Worm (Caenorhabditis elegans) whole organism, late embryonic: ENCODE measurements around the gene cpd-2.
A peak's percentile ranks its signal among the peaks of the same experiment; 100 is the strongest.

Source experiments
- C08G9.2 ChIP-seq: sonication (generic microtip); optimal IDR thresholded peaks from 2 replicates; lab custom pipeline; 2016; ENCODE audit warnings: mild to moderate bottlenecking, missing genetic modification characterization, moderate library complexity, missing compliant biosample characterization
- K02D7.2 ChIP-seq: sonication (generic microtip); optimal IDR thresholded peaks from 2 replicates; lab custom pipeline; 2017; ENCODE audit warnings: mild to moderate bottlenecking, missing genetic modification characterization, missing compliant biosample characterization
- K09A11.1 ChIP-seq: sonication (generic microtip); optimal IDR thresholded peaks from 2 replicates; lab custom pipeline; 2017; ENCODE audit warnings: antibody characterized with exemption, mild to moderate bottlenecking, missing genetic modification characterization, missing compliant biosample characterization; ENCODE audit not compliant: insufficient read depth
- T23F11.4 ChIP-seq: fragments of 200-800 bp; sonication (Bioruptor generic); optimal IDR thresholded peaks from 2 replicates; lab custom pipeline; 2018; ENCODE audit warnings: mild to moderate bottlenecking, missing genetic modification characterization, missing compliant biosample characterization
- Y22D7AL.16 ChIP-seq: sonication (generic microtip); optimal IDR thresholded peaks from 2 replicates; lab custom pipeline; 2016; ENCODE audit warnings: missing genetic modification characterization, missing compliant biosample characterization
- ahr-1 ChIP-seq: sonication (generic microtip); optimal IDR thresholded peaks from 2 replicates; lab custom pipeline; 2016; ENCODE audit warnings: missing genetic modification characterization, missing compliant biosample characterization
- ceh-19 ChIP-seq: fragments of 200-800 bp; sonication (Bioruptor generic); optimal IDR thresholded peaks from 2 replicates; lab custom pipeline; 2018; ENCODE audit warnings: mild to moderate bottlenecking, missing genetic modification characterization, missing compliant biosample characterization
- ceh-2 ChIP-seq: sonication (generic microtip); optimal IDR thresholded peaks from 2 replicates; lab custom pipeline; 2016; ENCODE audit warnings: missing genotype, missing genetic modification characterization, missing compliant biosample characterization
- ceh-22 ChIP-seq: sonication (generic microtip); optimal IDR thresholded peaks from 2 replicates; lab custom pipeline; 2017; ENCODE audit warnings: missing biosample characterization, missing genetic modification characterization
- ceh-24 ChIP-seq: sonication (generic microtip); optimal IDR thresholded peaks from 2 replicates; lab custom pipeline; 2016; ENCODE audit warnings: mild to moderate bottlenecking, missing genetic modification characterization, missing compliant biosample characterization
- ceh-30 ChIP-seq: fragments of 150-350 bp; optimal IDR thresholded peaks from 2 replicates; lab custom pipeline; 2014; ENCODE audit warnings: missing biosample characterization, missing genetic modification characterization
- ceh-31 ChIP-seq: sonication (generic microtip); optimal IDR thresholded peaks from 2 replicates; lab custom pipeline; 2016; ENCODE audit warnings: missing genetic modification characterization, missing compliant biosample characterization
- ceh-45 ChIP-seq: fragments of 200-800 bp; sonication (Bioruptor generic); IDR thresholded peaks from 2 replicates; pipeline ENCODE4 v1.3.6; 2022; ENCODE audit warnings: missing genetic modification reagents, missing genetic modification characterization, missing compliant biosample characterization
- ceh-48 ChIP-seq: sonication (generic microtip); optimal IDR thresholded peaks from 2 replicates; lab custom pipeline; 2016; ENCODE audit warnings: missing genetic modification characterization, inconsistent platforms, missing compliant biosample characterization
- ceh-6 ChIP-seq: fragments of 200-800 bp; sonication (Bioruptor generic); optimal IDR thresholded peaks from 2 replicates; lab custom pipeline; 2018; ENCODE audit warnings: mild to moderate bottlenecking, missing genetic modification characterization, missing compliant biosample characterization
- ceh-9 ChIP-seq: sonication (generic microtip); optimal IDR thresholded peaks from 2 replicates; lab custom pipeline; 2016; ENCODE audit warnings: mild to moderate bottlenecking, missing genetic modification characterization, inconsistent platforms, missing compliant biosample characterization
- che-1 ChIP-seq: sonication (generic microtip); optimal IDR thresholded peaks from 2 replicates; lab custom pipeline; 2016; ENCODE audit warnings: mild to moderate bottlenecking, missing genetic modification characterization, missing compliant biosample characterization
- dmd-4 ChIP-seq: sonication (generic microtip); optimal IDR thresholded peaks from 2 replicates; lab custom pipeline; 2016; ENCODE audit warnings: borderline replicate concordance, missing genetic modification characterization, missing compliant biosample characterization
- dve-1 ChIP-seq: sonication (generic microtip); optimal IDR thresholded peaks from 2 replicates; lab custom pipeline; 2017; ENCODE audit warnings: antibody characterized with exemption, mild to moderate bottlenecking, missing genetic modification characterization, missing compliant biosample characterization
- elt-2 ChIP-seq: sonication (generic microtip); optimal IDR thresholded peaks from 2 replicates; lab custom pipeline; 2016; ENCODE audit warnings: missing genetic modification reagents, missing genetic modification characterization, missing compliant biosample characterization
- eyg-1 ChIP-seq: sonication (generic microtip); optimal IDR thresholded peaks from 2 replicates; lab custom pipeline; 2016; ENCODE audit warnings: missing genotype, missing genetic modification characterization, missing compliant biosample characterization
- fkh-10 ChIP-seq: fragments of 150-350 bp; optimal IDR thresholded peaks from 2 replicates; lab custom pipeline; 2014; ENCODE audit warnings: missing biosample characterization, missing genetic modification reagents, missing genetic modification characterization
- fkh-6 ChIP-seq: sonication (generic microtip); optimal IDR thresholded peaks from 2 replicates; lab custom pipeline; 2016; ENCODE audit warnings: missing genetic modification characterization, missing compliant biosample characterization
- gmeb-2 ChIP-seq: sonication (generic microtip); optimal IDR thresholded peaks from 2 replicates; lab custom pipeline; 2016; ENCODE audit warnings: missing genetic modification characterization, inconsistent platforms, missing compliant biosample characterization
- hlh-15 ChIP-seq: sonication (generic microtip); optimal IDR thresholded peaks from 2 replicates; lab custom pipeline; 2016; ENCODE audit warnings: missing genetic modification characterization, missing compliant biosample characterization
- madf-2 ChIP-seq: sonication (generic microtip); optimal IDR thresholded peaks from 2 replicates; lab custom pipeline; 2017; ENCODE audit warnings: missing genetic modification characterization, missing compliant biosample characterization
- nfya-1 ChIP-seq: sonication (generic microtip); optimal IDR thresholded peaks from 2 replicates; lab custom pipeline; 2017; ENCODE audit warnings: missing genetic modification characterization, mild to moderate bottlenecking, missing compliant biosample characterization, antibody characterized with exemption, moderate library complexity
- nhr-11 ChIP-seq: fragments of 150-350 bp; optimal IDR thresholded peaks from 2 replicates; lab custom pipeline; 2014; ENCODE audit warnings: missing biosample characterization, missing genetic modification characterization
- nhr-232 ChIP-seq: sonication (generic microtip); optimal IDR thresholded peaks from 2 replicates; lab custom pipeline; 2016; ENCODE audit warnings: missing genetic modification characterization, missing compliant biosample characterization
- npax-4 ChIP-seq: sonication (generic microtip); optimal IDR thresholded peaks from 2 replicates; lab custom pipeline; 2016; ENCODE audit warnings: missing genetic modification characterization, missing compliant biosample characterization
- odd-2 ChIP-seq: sonication (generic microtip); optimal IDR thresholded peaks from 2 replicates; lab custom pipeline; 2017; ENCODE audit warnings: antibody characterized with exemption, mild to moderate bottlenecking, missing genetic modification characterization, missing compliant biosample characterization
- pag-3 ChIP-seq: sonication (generic microtip); optimal IDR thresholded peaks from 2 replicates; lab custom pipeline; 2016; ENCODE audit warnings: missing compliant biosample characterization, missing genetic modification characterization, borderline replicate concordance
- pat-9 ChIP-seq: fragments of 200-800 bp; sonication (Bioruptor generic); optimal IDR thresholded peaks from 2 replicates; lab custom pipeline; 2018; ENCODE audit warnings: mild to moderate bottlenecking, missing genetic modification characterization, moderate library complexity, missing compliant biosample characterization
- pax-1 ChIP-seq: fragments of 150-350 bp; optimal IDR thresholded peaks from 2 replicates; lab custom pipeline; 2014; ENCODE audit warnings: missing biosample characterization, missing genetic modification characterization
- pha-2 ChIP-seq: sonication (generic microtip); optimal IDR thresholded peaks from 2 replicates; lab custom pipeline; 2017; ENCODE audit warnings: mild to moderate bottlenecking, missing genetic modification characterization, missing compliant biosample characterization
- pros-1 ChIP-seq: fragments of 150-350 bp; optimal IDR thresholded peaks from 2 replicates; lab custom pipeline; 2014; ENCODE audit warnings: missing biosample characterization, missing genetic modification reagents, missing genetic modification characterization
- rnt-1 ChIP-seq: sonication (generic microtip); optimal IDR thresholded peaks from 2 replicates; lab custom pipeline; 2016; ENCODE audit warnings: missing genetic modification characterization, missing compliant biosample characterization
- sox-2 ChIP-seq: fragments of 200-800 bp; sonication (Bioruptor generic); IDR thresholded peaks from 2 replicates; pipeline ENCODE4 v1.3.6; 2022; ENCODE audit warnings: missing genetic modification reagents, missing genetic modification characterization, missing compliant biosample characterization
- sox-4 ChIP-seq: sonication (generic microtip); optimal IDR thresholded peaks from 2 replicates; lab custom pipeline; 2017; ENCODE audit warnings: mild to moderate bottlenecking, missing genetic modification characterization, inconsistent platforms, missing compliant biosample characterization
- syd-9 ChIP-seq: sonication (generic microtip); optimal IDR thresholded peaks from 2 replicates; lab custom pipeline; 2016; ENCODE audit warnings: mild to moderate bottlenecking, missing genetic modification characterization, moderate library complexity, missing compliant biosample characterization
- tbx-2 ChIP-seq: sonication (generic microtip); optimal IDR thresholded peaks from 2 replicates; lab custom pipeline; 2016; ENCODE audit warnings: missing genetic modification characterization, missing compliant biosample characterization
- ttx-3 ChIP-seq: sonication (generic microtip); optimal IDR thresholded peaks from 2 replicates; lab custom pipeline; 2016; ENCODE audit warnings: missing genetic modification reagents, missing genetic modification characterization, missing compliant biosample characterization
- unc-3 ChIP-seq, 2 experiments: fragments of 200-800 bp in 1 of 2; sonication (Bioruptor generic) in 1 of 2; sonication (generic microtip) in 1 of 2; conservative IDR thresholded peaks in 1 of 2; optimal IDR thresholded peaks in 1 of 2; 2 replicates each; pipeline versions ENCODE4 v1.3.6 to Lab custom; 2016 to 2022; ENCODE audit warnings: missing compliant biosample characterization in 2 of 2, missing genetic modification characterization in 2 of 2, missing genetic modification reagents in 1 of 2
- unc-42 ChIP-seq: sonication (generic microtip); optimal IDR thresholded peaks from 2 replicates; lab custom pipeline; 2016; ENCODE audit warnings: missing genotype, missing genetic modification characterization, missing compliant biosample characterization
- zip-5 ChIP-seq: sonication (generic microtip); optimal IDR thresholded peaks from 2 replicates; lab custom pipeline; 2016; ENCODE audit warnings: missing genetic modification characterization, missing compliant biosample characterization
- ztf-16 ChIP-seq: sonication (generic microtip); optimal IDR thresholded peaks from 2 replicates; lab custom pipeline; 2017; ENCODE audit warnings: missing genetic modification characterization, missing compliant biosample characterization

cpd-2 gene

DNA sequence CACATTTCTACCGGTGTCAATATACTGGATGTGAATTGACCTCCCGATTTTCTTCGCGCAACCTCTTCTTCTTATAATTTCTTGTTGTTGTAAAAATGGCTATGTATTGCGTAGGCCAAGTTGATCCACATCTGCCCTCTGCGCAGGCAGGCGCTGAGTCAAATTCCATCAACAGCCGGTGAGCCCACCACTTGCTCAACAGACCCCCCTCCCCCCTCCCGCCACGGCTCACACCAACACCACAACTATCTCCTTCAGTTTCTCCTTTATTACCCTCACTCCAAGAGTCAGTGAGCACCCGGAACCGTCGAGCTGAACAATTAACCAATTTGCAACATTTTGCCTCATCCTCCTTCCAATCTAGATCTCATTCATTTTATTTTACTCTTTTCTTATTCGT, 5.3 kb upstream of the cpd-2 start:
- TF ChIP-seq gmeb-2 (tag; lab: Kevin White, UChicago) (no peak), unc-42 (peak; percentile 24)

ce11 chrX:16046379-16046778, 3.3 kb upstream of the cpd-2 start:
- TF ChIP-seq hlh-15 (tag; lab: Kevin White, UChicago) (no peak), che-1 (tag; lab: Kevin White, UChicago) (no peak), ztf-16 (no peak), pat-9 (tag; lab: Kevin White, UChicago) (no peak), ceh-31 (tag; lab: Kevin White, UChicago) (no peak), syd-9 (tag; lab: Kevin White, UChicago) (no peak), ttx-3 (tag; lab: Kevin White, UChicago) (no peak), ceh-6 (GFP tag; lab: Kevin White, UChicago) (no peak), pax-1 (tag; lab: Kevin White, UChicago) (no peak), fkh-10 (no peak), ceh-2 (tag; lab: Kevin White, UChicago) (no peak), odd-2 (tag; lab: Kevin White, UChicago) (no peak), zip-5 (no peak), nfya-1 (tag; lab: Kevin White, UChicago) (no peak), tbx-2 (no peak), madf-2 (no peak), T23F11.4 (GFP tag; lab: Kevin White, UChicago) (no peak), ceh-30 (no peak), ceh-24 (tag; lab: Kevin White, UChicago) (no peak)

ce11 chrX:16055245-16055644, 5.6 kb downstream of the cpd-2 start, which contains the start of gene T27A8.7:
TSS of gene T27A8.7 (plus strand) at chrX:16055545.
- no peak for TF ChIP-seq pha-2 (tag; lab: Kevin White, UChicago)
- no peak for TF ChIP-seq hlh-15 (tag; lab: Kevin White, UChicago)
- TF ChIP-seq pros-1 (tag; lab: Kevin White, UChicago) = no peak
- TF ChIP-seq npax-4 (tag; lab: Kevin White, UChicago) = no peak
- no peak for TF ChIP-seq pax-1 (tag; lab: Kevin White, UChicago)
- TF ChIP-seq elt-2 (tag; lab: Kevin White, UChicago) = no peak
- no peak for TF ChIP-seq zip-5
- TF ChIP-seq C08G9.2 = no peak
- no peak for TF ChIP-seq sox-2 (GFP tag; lab: Robert Waterston, UW)
- TF ChIP-seq ahr-1 (tag; lab: Kevin White, UChicago) = no peak
- TF ChIP-seq unc-42 = no peak
- TF ChIP-seq ceh-9 = no peak
- no peak for TF ChIP-seq dve-1 (tag; lab: Kevin White, UChicago)
- no peak for TF ChIP-seq fkh-10
- TF ChIP-seq unc-3 (GFP tag; conservative IDR thresholded peaks at IDR 0.05; lab: Robert Waterston, UW) = no peak
- TF ChIP-seq unc-3 (tag; optimal IDR thresholded peaks at IDR 0.05; lab: Kevin White, UChicago) = no peak
- no peak for TF ChIP-seq nhr-232 (tag; lab: Kevin White, UChicago)
- no peak for TF ChIP-seq pag-3 (tag; lab: Kevin White, UChicago)

- TF ChIP-seq ceh-19 (GFP tag; lab: Kevin White, UChicago) (no peak), fkh-10 (peak; percentile 35), K09A11.1 (tag; lab: Kevin White, UChicago) (peak; percentile 53), ttx-3 (tag; lab: Kevin White, UChicago) (no peak), dmd-4 (tag; lab: Kevin White, UChicago) (no peak), fkh-6 (no peak), che-1 (tag; lab: Kevin White, UChicago) (no peak), ceh-22 (peak; percentile 67), pag-3 (tag; lab: Kevin White, UChicago) (no peak), ceh-45 (GFP tag; lab: Robert Waterston, UW) (no peak), pat-9 (tag; lab: Kevin White, UChicago) (no peak), ceh-48 (peak; percentile 48), nhr-11 (tag; lab: Kevin White, UChicago) (no peak), K02D7.2 (tag; lab: Kevin White, UChicago) (no peak), gmeb-2 (tag; lab: Kevin White, UChicago) (no peak), eyg-1 (tag; lab: Kevin White, UChicago) (no peak), npax-4 (tag; lab: Kevin White, UChicago) (no peak), Y22D7AL.16 (tag; lab: Kevin White, UChicago) (no peak), odd-2 (tag; lab: Kevin White, UChicago) (no peak), rnt-1 (tag; lab: Kevin White, UChicago) (peak; percentile 87), unc-42 (peak; percentile 89), zip-5 (no peak), madf-2 (no peak), sox-4 (tag; lab: Kevin White, UChicago) (no peak), T23F11.4 (GFP tag; lab: Kevin White, UChicago) (no peak)
Observed at ce11 chrX:16056404-16056803, 6.7 kb downstream of the cpd-2 start.
